Worm (Caenorhabditis elegans): ENCODE measurements around the gene spp-11.

- TF ChIP-seq pha-4 (tag; optimal IDR thresholded peaks at IDR 0.05) (no peak), unc-62 (GFP tag; optimal IDR thresholded peaks at IDR 0.05) (no peak), sem-2 (GFP tag; optimal IDR thresholded peaks at IDR 0.05) (no peak), nhr-237 (tag; optimal IDR thresholded peaks at IDR 0.05) (no peak), blmp-1 (tag; optimal IDR thresholded peaks at IDR 0.05) (no peak), elt-1 (tag; optimal IDR thresholded peaks at IDR 0.05; ENCODE audit: borderline replicate concordance, insufficient read depth) (no peak), cnd-1 (tag; optimal IDR thresholded peaks at IDR 0.05) (no peak), ceh-43 (GFP tag; optimal IDR thresholded peaks at IDR 0.05) (no peak), nhr-76 (tag; optimal IDR thresholded peaks at IDR 0.05) (no peak), nhr-12 (tag; optimal IDR thresholded peaks at IDR 0.05) (no peak), lin-13 (tag; optimal IDR thresholded peaks at IDR 0.05) (no peak), elt-3 (tag; optimal IDR thresholded peaks at IDR 0.05) (no peak), mab-5 (tag; optimal IDR thresholded peaks at IDR 0.05) (no peak)
Measured at ce11 chrII:6403233-6403632, 3.9 kb downstream of the spp-11 start, which contains the start of gene T25D10.1.
